Worm (Caenorhabditis elegans) whole organism, L2 larva: ENCODE data around the gene K09C4.10.

Experiments used
- ceh-16 ChIP-seq: fragments of 150-350 bp; optimal IDR thresholded peaks from 2 replicates; lab custom pipeline; 2014; ENCODE audit warnings: missing biosample characterization, missing genetic modification characterization
- lin-13 ChIP-seq: fragments of 150-350 bp; optimal IDR thresholded peaks from 2 replicates; lab custom pipeline; 2014; ENCODE audit warnings: missing biosample characterization, missing genetic modification reagents, missing genetic modification characterization
- nhr-25 ChIP-seq: fragments of 150-350 bp; sonication (generic microtip); optimal IDR thresholded peaks from 3 replicates; lab custom pipeline; 2014; ENCODE audit warnings: missing biosample characterization, missing genetic modification characterization
- unc-39 ChIP-seq: fragments of 150-350 bp; optimal IDR thresholded peaks from 2 replicates; lab custom pipeline; 2014; ENCODE audit warnings: missing biosample characterization, missing genetic modification characterization

- no peak for TF ChIP-seq lin-13 (GFP tag; lab: Kevin White, UChicago)
- no peak for TF ChIP-seq nhr-25 (tag; lab: Kevin White, UChicago)
- TF ChIP-seq unc-39 (tag; lab: Kevin White, UChicago) = no peak
- TF ChIP-seq ceh-16 (tag; lab: Kevin White, UChicago) = no peak
Measured at ce11 chrX:3272580-3272979, 7.5 kb downstream of the K09C4.10 start, which contains the start of gene K09C4.7.
